Worm (Caenorhabditis elegans) whole organism, young adult: ENCODE measurements around the gene oac-1.

Experiments
- B0019.2 ChIP-seq: fragments of 200-800 bp; sonication (Bioruptor generic); conservative IDR thresholded peaks from 2 replicates; pipeline ENCODE4 v1.3.6; 2022; ENCODE audit warnings: missing genetic modification reagents, missing genetic modification characterization, missing compliant biosample characterization
- D2030.7 ChIP-seq: fragments of 200-800 bp; sonication (Bioruptor generic); IDR thresholded peaks from 2 replicates; pipeline ENCODE4 v1.3.6; 2022; ENCODE audit warnings: missing genetic modification reagents, missing genetic modification characterization, missing compliant biosample characterization
- F10E7.11 ChIP-seq: sonication (generic microtip); optimal IDR thresholded peaks from 2 replicates; lab custom pipeline; 2017; ENCODE audit warnings: mild to moderate bottlenecking, missing genetic modification characterization, moderate library complexity, missing compliant biosample characterization
- F37B4.10 ChIP-seq: fragments of 200-800 bp; sonication (Bioruptor generic); IDR thresholded peaks from 2 replicates; pipeline ENCODE4 v1.3.6; 2022; ENCODE audit warnings: missing genetic modification characterization, missing compliant biosample characterization
- F49E8.2 ChIP-seq: sonication (generic microtip); optimal IDR thresholded peaks from 3 replicates; lab custom pipeline; 2017; ENCODE audit warnings: missing genetic modification characterization, mild to moderate bottlenecking, missing compliant biosample characterization, antibody characterized with exemption, moderate library complexity; ENCODE audit not compliant: insufficient read depth
- F52B5.7 ChIP-seq: sonication (generic microtip); optimal IDR thresholded peaks from 2 replicates; lab custom pipeline; 2016; ENCODE audit warnings: mild to moderate bottlenecking, missing genetic modification characterization, missing compliant biosample characterization
- F55B11.4 ChIP-seq: sonication (generic microtip); optimal IDR thresholded peaks from 2 replicates; lab custom pipeline; 2016; ENCODE audit warnings: missing compliant biosample characterization, missing genetic modification characterization, borderline replicate concordance; ENCODE audit not compliant: insufficient read depth
- F57A8.1 ChIP-seq: fragments of 200-800 bp; sonication (Bioruptor generic); optimal IDR thresholded peaks from 2 replicates; lab custom pipeline; 2018; ENCODE audit warnings: mild to moderate bottlenecking, missing genetic modification characterization, moderate library complexity, missing compliant biosample characterization
- K11D2.4 ChIP-seq: fragments of 200-800 bp; sonication (Bioruptor generic); IDR thresholded peaks from 2 replicates; pipeline ENCODE4 v1.3.6; 2022; ENCODE audit warnings: missing genetic modification reagents, missing genetic modification characterization, missing compliant biosample characterization
- T07F8.4 ChIP-seq: sonication (generic microtip); optimal IDR thresholded peaks from 2 replicates; lab custom pipeline; 2016; ENCODE audit warnings: mild to moderate bottlenecking, missing genetic modification characterization, moderate library complexity, missing compliant biosample characterization
- T26A5.8 ChIP-seq: sonication (generic microtip); optimal IDR thresholded peaks from 2 replicates; lab custom pipeline; 2016; ENCODE audit warnings: missing genetic modification characterization, missing compliant biosample characterization
- Y67H2A.10 ChIP-seq: fragments of 200-800 bp; sonication (Bioruptor generic); conservative IDR thresholded peaks from 2 replicates; pipeline ENCODE4 v1.3.6; 2022; ENCODE audit warnings: missing genetic modification reagents, missing genetic modification characterization, missing compliant biosample characterization
- Y79H2A.3 ChIP-seq: fragments of 200-800 bp; sonication (Bioruptor generic); conservative IDR thresholded peaks from 2 replicates; pipeline ENCODE4 v1.3.6; 2022; ENCODE audit warnings: missing genetic modification reagents, missing genetic modification characterization, missing compliant biosample characterization
- Y95B8A.8 ChIP-seq: fragments of 200-800 bp; sonication (Bioruptor generic); IDR thresholded peaks from 2 replicates; pipeline ENCODE4 v1.3.6; 2022; ENCODE audit warnings: missing genetic modification reagents, missing genetic modification characterization, missing compliant biosample characterization
- aptf-2 ChIP-seq: fragments of 200-800 bp; sonication (Bioruptor generic); conservative IDR thresholded peaks from 2 replicates; pipeline ENCODE4 v1.3.6; 2022; ENCODE audit warnings: missing genetic modification reagents, missing genetic modification characterization, missing compliant biosample characterization
- athp-1 ChIP-seq: sonication (generic microtip); optimal IDR thresholded peaks from 2 replicates; lab custom pipeline; 2017; ENCODE audit warnings: mild to moderate bottlenecking, missing genetic modification characterization, missing compliant biosample characterization
- attf-3 ChIP-seq: fragments of 200-800 bp; sonication (Bioruptor generic); conservative IDR thresholded peaks from 2 replicates; pipeline ENCODE4 v1.3.6; 2022; ENCODE audit warnings: missing genetic modification reagents, missing genetic modification characterization, missing compliant biosample characterization
- ceh-100 ChIP-seq: fragments of 200-800 bp; sonication (Bioruptor generic); IDR thresholded peaks from 2 replicates; pipeline ENCODE4 v1.3.6; 2022; ENCODE audit warnings: missing genetic modification reagents, missing genetic modification characterization, missing compliant biosample characterization
- ceh-27 ChIP-seq: fragments of 200-800 bp; sonication (Bioruptor generic); optimal IDR thresholded peaks from 2 replicates; lab custom pipeline; 2018; ENCODE audit warnings: mild to moderate bottlenecking, missing genetic modification characterization, moderate library complexity, missing compliant biosample characterization
- ceh-40 ChIP-seq: fragments of 200-800 bp; sonication (Bioruptor generic); IDR thresholded peaks from 2 replicates; pipeline ENCODE4 v1.3.6; 2022; ENCODE audit warnings: missing genetic modification characterization, missing compliant biosample characterization
- chd-7 ChIP-seq: sonication (generic microtip); optimal IDR thresholded peaks from 2 replicates; lab custom pipeline; 2016; ENCODE audit warnings: mild to moderate bottlenecking, missing genetic modification characterization, moderate library complexity, missing compliant biosample characterization
- die-1 ChIP-seq: sonication (generic microtip); optimal IDR thresholded peaks from 2 replicates; lab custom pipeline; 2016; ENCODE audit warnings: missing genotype, mild to moderate bottlenecking, missing genetic modification characterization, missing compliant biosample characterization
- egl-18 ChIP-seq: fragments of 200-800 bp; sonication (Bioruptor generic); IDR thresholded peaks from 2 replicates; pipeline ENCODE4 v1.3.6; 2022; ENCODE audit warnings: missing genetic modification reagents, missing genetic modification characterization, missing compliant biosample characterization
- egrh-3 ChIP-seq: fragments of 200-800 bp; sonication (Bioruptor generic); IDR thresholded peaks from 2 replicates; pipeline ENCODE4 v1.3.6; 2022; ENCODE audit warnings: missing genetic modification reagents, missing genetic modification characterization, missing compliant biosample characterization
- gei-17 ChIP-seq: fragments of 200-800 bp; sonication (Bioruptor generic); optimal IDR thresholded peaks from 2 replicates; lab custom pipeline; 2018; ENCODE audit warnings: mild to moderate bottlenecking, missing genetic modification characterization, missing compliant biosample characterization
- him-1 ChIP-seq: sonication (generic microtip); optimal IDR thresholded peaks from 2 replicates; lab custom pipeline; 2016; ENCODE audit warnings: missing genotype, missing genetic modification reagents, missing genetic modification characterization, missing compliant biosample characterization
- hmg-1.2 ChIP-seq: fragments of 200-800 bp; sonication (Bioruptor generic); IDR thresholded peaks from 2 replicates; pipeline ENCODE4 v1.3.6; 2022; ENCODE audit warnings: missing genetic modification reagents, missing genetic modification characterization, missing compliant biosample characterization
- let-526 ChIP-seq: fragments of 200-800 bp; sonication (Bioruptor generic); IDR thresholded peaks from 2 replicates; pipeline ENCODE4 v1.3.6; 2022; ENCODE audit warnings: missing genetic modification reagents, missing genetic modification characterization, missing compliant biosample characterization
- lin-35 ChIP-seq, 3 experiments: fragments of 150-350 bp in 2 of 3; sonication (generic microtip) in 1 of 3; optimal IDR thresholded peaks; 2 replicates each; lab custom pipeline; 2014 to 2018; ENCODE audit warnings: missing biosample characterization in 3 of 3, missing genetic modification characterization in 3 of 3, missing genetic modification reagents in 3 of 3
- lsl-1 ChIP-seq: fragments of 200-800 bp; sonication (Bioruptor generic); optimal IDR thresholded peaks from 2 replicates; lab custom pipeline; 2018; ENCODE audit warnings: mild to moderate bottlenecking, missing genetic modification characterization, moderate library complexity, missing compliant biosample characterization
- madf-10 ChIP-seq: sonication (generic microtip); optimal IDR thresholded peaks from 2 replicates; lab custom pipeline; 2016; ENCODE audit warnings: mild to moderate bottlenecking, missing genetic modification characterization, missing compliant biosample characterization
- madf-3 ChIP-seq: fragments of 200-800 bp; sonication (Bioruptor generic); IDR thresholded peaks from 2 replicates; pipeline ENCODE4 v1.3.6; 2022; ENCODE audit warnings: missing genetic modification reagents, missing genetic modification characterization, missing compliant biosample characterization
- madf-8 ChIP-seq: fragments of 200-800 bp; sonication (Bioruptor generic); conservative IDR thresholded peaks from 2 replicates; pipeline ENCODE4 v1.3.6; 2022; ENCODE audit warnings: missing genetic modification reagents, missing genetic modification characterization, missing compliant biosample characterization
- nfya-1 ChIP-seq: sonication (generic microtip); optimal IDR thresholded peaks from 2 replicates; lab custom pipeline; 2017; ENCODE audit warnings: antibody characterized with exemption, missing compliant biosample characterization, missing genetic modification characterization, borderline replicate concordance; ENCODE audit not compliant: insufficient read depth
- nfya-2 ChIP-seq: fragments of 200-800 bp; sonication (Bioruptor generic); IDR thresholded peaks from 2 replicates; pipeline ENCODE4 v1.3.6; 2022; ENCODE audit warnings: missing genetic modification reagents, missing genetic modification characterization, missing compliant biosample characterization
- nhr-120 ChIP-seq: fragments of 200-800 bp; sonication (Bioruptor generic); IDR thresholded peaks from 2 replicates; pipeline ENCODE4 v1.3.6; 2022; ENCODE audit warnings: missing genetic modification characterization, missing compliant biosample characterization
- nhr-179 ChIP-seq: sonication (generic microtip); optimal IDR thresholded peaks from 2 replicates; lab custom pipeline; 2016; ENCODE audit warnings: mild to moderate bottlenecking, missing genetic modification characterization, missing compliant biosample characterization
- nhr-90 ChIP-seq: sonication (generic microtip); optimal IDR thresholded peaks from 2 replicates; lab custom pipeline; 2016; ENCODE audit warnings: missing genotype, mild to moderate bottlenecking, missing genetic modification characterization, missing compliant biosample characterization
- pbrm-1 ChIP-seq: fragments of 200-800 bp; sonication (Bioruptor generic); IDR thresholded peaks from 2 replicates; pipeline ENCODE4 v1.3.6; 2022; ENCODE audit warnings: missing genetic modification reagents, missing genetic modification characterization, missing compliant biosample characterization
- repo-1 ChIP-seq: sonication (generic microtip); optimal IDR thresholded peaks from 2 replicates; lab custom pipeline; 2017; ENCODE audit warnings: mild to moderate bottlenecking, missing genetic modification characterization, missing compliant biosample characterization
- sea-2 ChIP-seq: fragments of 200-800 bp; sonication (Bioruptor generic); IDR thresholded peaks from 2 replicates; pipeline ENCODE4 v1.3.6; 2022; ENCODE audit warnings: missing genetic modification characterization, missing compliant biosample characterization
- snpc-1.3 ChIP-seq: sonication (generic microtip); optimal IDR thresholded peaks from 2 replicates; lab custom pipeline; 2017; ENCODE audit warnings: missing genetic modification characterization, mild to moderate bottlenecking, missing compliant biosample characterization, antibody characterized with exemption, moderate library complexity, missing genotype, missing genetic modification reagents; ENCODE audit not compliant: insufficient read depth
- snpc-3.4 ChIP-seq: sonication (generic microtip); optimal IDR thresholded peaks from 2 replicates; lab custom pipeline; 2017; ENCODE audit warnings: missing genetic modification characterization, mild to moderate bottlenecking, missing compliant biosample characterization, antibody characterized with exemption, moderate library complexity, missing genotype, missing genetic modification reagents
- tlf-1 ChIP-seq: fragments of 200-800 bp; sonication (Bioruptor generic); optimal IDR thresholded peaks from 2 replicates; lab custom pipeline; 2018; ENCODE audit warnings: mild to moderate bottlenecking, missing genetic modification characterization, missing compliant biosample characterization
- unc-62 ChIP-seq: fragments of 150-350 bp; optimal IDR thresholded peaks from 2 replicates; lab custom pipeline; 2014; ENCODE audit warnings: missing biosample characterization, missing genetic modification reagents, missing genetic modification characterization
- zfh-2 ChIP-seq: fragments of 200-800 bp; sonication (Bioruptor generic); conservative IDR thresholded peaks from 2 replicates; pipeline ENCODE4 v1.3.6; 2022; ENCODE audit warnings: missing genetic modification reagents, missing genetic modification characterization, missing compliant biosample characterization
- ztf-26 ChIP-seq: sonication (generic microtip); optimal IDR thresholded peaks from 2 replicates; lab custom pipeline; 2017; ENCODE audit warnings: missing genetic modification characterization, missing compliant biosample characterization
- ztf-28 ChIP-seq: fragments of 200-800 bp; sonication (Bioruptor generic); IDR thresholded peaks from 2 replicates; pipeline ENCODE4 v1.3.6; 2022; ENCODE audit warnings: missing genetic modification reagents, missing genetic modification characterization, missing compliant biosample characterization
- ztf-3 ChIP-seq: fragments of 200-800 bp; sonication (Bioruptor generic); optimal IDR thresholded peaks from 2 replicates; lab custom pipeline; 2018; ENCODE audit warnings: mild to moderate bottlenecking, missing genetic modification characterization, missing compliant biosample characterization

The oac-1 gene

ce11 chrV:19529168-19529567, 26.6 kb downstream of the oac-1 start (continued):
- TF ChIP-seq snpc-1.3 (no peak), him-1 (tag; lab: Kevin White, UChicago) (no peak), F37B4.10 (GFP tag; lab: Robert Waterston, UW) (no peak), egrh-3 (peak; percentile 29; the same call in 1 of the 2 replicates), D2030.7 (no peak; the same call in 1 of the 2 replicates), attf-3 (GFP tag; lab: Robert Waterston, UW) (no peak), Y95B8A.8 (GFP tag; lab: Robert Waterston, UW) (no peak), sea-2 (GFP tag; lab: Robert Waterston, UW) (0 out of 2 replicates have a peak, but pooled peaks have one; percentile 22), gei-17 (GFP tag; lab: Kevin White, UChicago) (peak; percentile 56), F10E7.11 (tag; lab: Kevin White, UChicago) (no peak), madf-10 (tag; lab: Kevin White, UChicago) (peak; percentile 88), pbrm-1 (GFP tag; lab: Robert Waterston, UW) (peak; percentile 73), lin-35 (GFP tag; optimal IDR thresholded peaks at IDR 0.05; lab: Kevin White, UChicago) (peak in 1 of 3 experiments; percentile 48), let-526 (peak; percentile 75), F52B5.7 (tag; lab: Kevin White, UChicago) (no peak), Y79H2A.3 (GFP tag; lab: Robert Waterston, UW) (no peak), T26A5.8 (tag; lab: Kevin White, UChicago) (no peak), egl-18 (no peak), ztf-26 (tag; lab: Kevin White, UChicago) (peak; percentile 96), tlf-1 (GFP tag; lab: Kevin White, UChicago) (peak; percentile 75), die-1 (tag; lab: Kevin White, UChicago) (peak; percentile 64), nfya-2 (GFP tag; lab: Robert Waterston, UW) (no peak), athp-1 (tag; lab: Kevin White, UChicago) (no peak), ceh-40 (no peak), madf-8 (GFP tag; lab: Robert Waterston, UW) (no peak), F55B11.4 (tag; lab: Kevin White, UChicago) (no peak), ceh-27 (peak; percentile 95), nhr-120 (GFP tag; lab: Robert Waterston, UW) (no peak), chd-7 (tag; lab: Kevin White, UChicago) (peak; percentile 92), ceh-100 (no peak), T07F8.4 (tag; lab: Kevin White, UChicago) (no peak), lsl-1 (GFP tag; lab: Kevin White, UChicago) (no peak), snpc-3.4 (tag; lab: Kevin White, UChicago) (no peak), nhr-179 (tag; lab: Kevin White, UChicago) (no peak), nfya-1 (no peak), zfh-2 (peak; percentile 75), ztf-28 (GFP tag; lab: Robert Waterston, UW) (no peak), nhr-90 (tag; lab: Kevin White, UChicago) (peak; percentile 47), hmg-1.2 (peak; percentile 99), unc-62 (GFP tag; lab: Kevin White, UChicago) (peak; percentile 95), F49E8.2 (no peak), repo-1 (tag; lab: Kevin White, UChicago) (peak; percentile 53), K11D2.4 (peak; percentile 92), Y67H2A.10 (no peak), ztf-3 (GFP tag; lab: Kevin White, UChicago) (peak; percentile 57), madf-3 (no peak), B0019.2 (no peak), F57A8.1 (GFP tag; lab: Kevin White, UChicago) (no peak), aptf-2 (GFP tag; lab: Robert Waterston, UW) (no peak)
